Worm (Caenorhabditis elegans) whole organism, L3 larva: ENCODE results near the gene F46C5.9.

Experiments
- R02D3.7 ChIP-seq: fragments of 150-350 bp; optimal IDR thresholded peaks from 2 replicates; lab custom pipeline; 2014; ENCODE audit warnings: missing biosample characterization, missing genetic modification characterization
- ZK546.5 ChIP-seq: sonication (generic microtip); optimal IDR thresholded peaks from 2 replicates; lab custom pipeline; 2017; ENCODE audit warnings: missing biosample characterization, missing genetic modification characterization
- aly-2 ChIP-seq: fragments of 150-350 bp; optimal IDR thresholded peaks from 2 replicates; lab custom pipeline; 2014; ENCODE audit warnings: missing biosample characterization, missing genetic modification characterization
- ama-1 ChIP-seq: fragments of 150-350 bp; optimal IDR thresholded peaks from 2 replicates; lab custom pipeline; 2018
- ceh-16 ChIP-seq: sonication (generic microtip); optimal IDR thresholded peaks from 2 replicates; lab custom pipeline; 2017; ENCODE audit warnings: missing biosample characterization, missing genetic modification characterization
- ceh-28 ChIP-seq: fragments of 150-350 bp; optimal IDR thresholded peaks from 2 replicates; lab custom pipeline; 2014; ENCODE audit warnings: missing biosample characterization, missing genetic modification reagents, missing genetic modification characterization
- ceh-82 ChIP-seq: fragments of 150-350 bp; optimal IDR thresholded peaks from 2 replicates; lab custom pipeline; 2014; ENCODE audit warnings: missing biosample characterization, missing genetic modification characterization
- ceh-9 ChIP-seq: sonication (generic microtip); optimal IDR thresholded peaks from 2 replicates; lab custom pipeline; 2018; ENCODE audit warnings: missing biosample characterization, missing genetic modification characterization
- daf-12 ChIP-seq: fragments of 150-350 bp; optimal IDR thresholded peaks from 2 replicates; lab custom pipeline; 2014; ENCODE audit warnings: missing biosample characterization, missing genetic modification reagents, missing genetic modification characterization
- egl-27 ChIP-seq: sonication (generic microtip); optimal IDR thresholded peaks from 4 replicates; lab custom pipeline; 2017; ENCODE audit warnings: missing biosample characterization, missing genetic modification reagents, missing genetic modification characterization
- egl-5 ChIP-seq: fragments of 150-350 bp; optimal IDR thresholded peaks from 2 replicates; lab custom pipeline; 2017; ENCODE audit warnings: missing biosample characterization, missing genetic modification reagents, missing genetic modification characterization, inconsistent platforms
- elt-1 ChIP-seq: fragments of 150-350 bp; optimal IDR thresholded peaks from 2 replicates; lab custom pipeline; 2014; ENCODE audit warnings: missing biosample characterization, missing genetic modification characterization
- elt-2 ChIP-seq: sonication (generic microtip); optimal IDR thresholded peaks from 2 replicates; lab custom pipeline; 2016; ENCODE audit warnings: missing genetic modification reagents, mild to moderate bottlenecking, missing genetic modification characterization, missing compliant biosample characterization
- elt-3 ChIP-seq, 3 experiments: fragments of 150-350 bp in 1 of 3; sonication (generic microtip) in 2 of 3; optimal IDR thresholded peaks; 2 replicates in 2 of 3; 4 replicates in 1 of 3; lab custom pipeline; 2014 to 2017; ENCODE audit warnings: missing biosample characterization in 3 of 3, missing genetic modification characterization in 3 of 3
- eor-1 ChIP-seq, 2 experiments: fragments of 150-350 bp; optimal IDR thresholded peaks; 2 replicates each; lab custom pipeline; 2014 to 2018; ENCODE audit warnings: missing biosample characterization in 2 of 2, missing genetic modification characterization in 2 of 2
- fkh-10 ChIP-seq: sonication (generic microtip); optimal IDR thresholded peaks from 2 replicates; lab custom pipeline; 2017; ENCODE audit warnings: missing biosample characterization, missing genetic modification reagents, missing genetic modification characterization
- fkh-2 ChIP-seq: fragments of 150-350 bp; optimal IDR thresholded peaks from 2 replicates; lab custom pipeline; 2014; ENCODE audit warnings: missing biosample characterization, missing genetic modification reagents, missing genetic modification characterization
- fos-1 ChIP-seq: fragments of 150-350 bp; optimal IDR thresholded peaks from 2 replicates; lab custom pipeline; 2014; ENCODE audit warnings: missing biosample characterization, missing genetic modification characterization
- hmg-11 ChIP-seq: sonication (generic microtip); optimal IDR thresholded peaks from 2 replicates; lab custom pipeline; 2016; ENCODE audit warnings: missing genetic modification characterization, missing compliant biosample characterization
- jun-1 ChIP-seq: fragments of 150-350 bp; optimal IDR thresholded peaks from 2 replicates; lab custom pipeline; 2014; ENCODE audit warnings: missing biosample characterization, missing genetic modification reagents, missing genetic modification characterization
- lin-15B ChIP-seq: fragments of 150-350 bp; optimal IDR thresholded peaks from 2 replicates; lab custom pipeline; 2014; ENCODE audit warnings: missing biosample characterization, missing genetic modification characterization
- lin-39 ChIP-seq: fragments of 150-350 bp; optimal IDR thresholded peaks from 2 replicates; lab custom pipeline; 2018; ENCODE audit warnings: missing biosample characterization, missing genetic modification reagents, missing genetic modification characterization
- lsy-12 ChIP-seq: sonication (generic microtip); optimal IDR thresholded peaks from 2 replicates; lab custom pipeline; 2016; ENCODE audit warnings: mild to moderate bottlenecking, missing genetic modification characterization, missing compliant biosample characterization
- mdl-1 ChIP-seq: fragments of 150-350 bp; optimal IDR thresholded peaks from 2 replicates; lab custom pipeline; 2014; ENCODE audit warnings: missing biosample characterization, missing genetic modification characterization
- mml-1 ChIP-seq: fragments of 150-350 bp; sonication (generic microtip); optimal IDR thresholded peaks from 3 replicates; lab custom pipeline; 2014; ENCODE audit warnings: missing biosample characterization, missing genetic modification characterization
- nfya-1 ChIP-seq: sonication (generic microtip); optimal IDR thresholded peaks from 2 replicates; lab custom pipeline; 2017; ENCODE audit warnings: missing genetic modification characterization, mild to moderate bottlenecking, missing compliant biosample characterization, antibody characterized with exemption, moderate library complexity; ENCODE audit not compliant: insufficient read depth
- nhr-11 ChIP-seq: fragments of 150-350 bp; optimal IDR thresholded peaks from 2 replicates; lab custom pipeline; 2014; ENCODE audit warnings: missing biosample characterization, missing genetic modification characterization
- nhr-12 ChIP-seq: fragments of 150-350 bp; optimal IDR thresholded peaks from 2 replicates; lab custom pipeline; 2014; ENCODE audit warnings: missing biosample characterization, missing genetic modification characterization
- nhr-23 ChIP-seq: fragments of 150-350 bp; optimal IDR thresholded peaks from 2 replicates; lab custom pipeline; 2014; ENCODE audit warnings: missing biosample characterization, missing genetic modification reagents, missing genetic modification characterization
- nhr-237 ChIP-seq: fragments of 150-350 bp; optimal IDR thresholded peaks from 2 replicates; lab custom pipeline; 2014; ENCODE audit warnings: missing biosample characterization, missing genetic modification characterization
- nhr-25 ChIP-seq: sonication (generic microtip); optimal IDR thresholded peaks from 2 replicates; lab custom pipeline; 2017; ENCODE audit warnings: missing biosample characterization, missing genetic modification characterization
- nhr-28 ChIP-seq: fragments of 150-350 bp; optimal IDR thresholded peaks from 2 replicates; lab custom pipeline; 2014; ENCODE audit warnings: missing biosample characterization, missing genetic modification characterization
- nhr-43 ChIP-seq: sonication (generic microtip); optimal IDR thresholded peaks from 2 replicates; lab custom pipeline; 2016; ENCODE audit warnings: mild to moderate bottlenecking, missing genetic modification characterization, missing compliant biosample characterization; ENCODE audit not compliant: poor library complexity, severe bottlenecking
- nhr-67 ChIP-seq: fragments of 150-350 bp; optimal IDR thresholded peaks from 2 replicates; lab custom pipeline; 2014; ENCODE audit warnings: missing biosample characterization, missing genetic modification characterization
- nhr-76 ChIP-seq: fragments of 150-350 bp; sonication (generic microtip); optimal IDR thresholded peaks from 5 replicates; lab custom pipeline; 2014; ENCODE audit warnings: missing biosample characterization, missing genetic modification characterization
- nhr-77 ChIP-seq: fragments of 150-350 bp; optimal IDR thresholded peaks from 2 replicates; lab custom pipeline; 2014; ENCODE audit warnings: missing biosample characterization, missing genetic modification characterization
- pha-4 ChIP-seq: fragments of 150-350 bp; optimal IDR thresholded peaks from 2 replicates; lab custom pipeline; 2014; ENCODE audit warnings: missing biosample characterization, missing genetic modification reagents, missing genetic modification characterization
- pqm-1 ChIP-seq: fragments of 150-350 bp; optimal IDR thresholded peaks from 2 replicates; lab custom pipeline; 2017; ENCODE audit warnings: missing biosample characterization, missing genetic modification characterization, inconsistent platforms
- sea-2 ChIP-seq: fragments of 150-350 bp; sonication (generic microtip); optimal IDR thresholded peaks from 4 replicates; lab custom pipeline; 2014; ENCODE audit warnings: missing biosample characterization, missing genetic modification reagents, missing genetic modification characterization
- skn-1 ChIP-seq: fragments of 150-350 bp; optimal IDR thresholded peaks from 2 replicates; lab custom pipeline; 2014; ENCODE audit warnings: missing biosample characterization, missing genetic modification characterization
- snpc-4 ChIP-seq: fragments of 150-350 bp; optimal IDR thresholded peaks from 2 replicates; lab custom pipeline; 2014; ENCODE audit warnings: missing biosample characterization, missing genetic modification characterization
- tbx-2 ChIP-seq: sonication (generic microtip); optimal IDR thresholded peaks from 2 replicates; lab custom pipeline; 2016; ENCODE audit warnings: mild to moderate bottlenecking, missing genetic modification characterization, missing compliant biosample characterization
- unc-39 ChIP-seq: sonication (generic microtip); optimal IDR thresholded peaks from 4 replicates; lab custom pipeline; 2017; ENCODE audit warnings: missing biosample characterization, missing genetic modification characterization
- unc-62 ChIP-seq: fragments of 150-350 bp; sonication (generic microtip); optimal IDR thresholded peaks from 4 replicates; lab custom pipeline; 2014; ENCODE audit warnings: missing biosample characterization, missing genetic modification reagents, missing genetic modification characterization
- zag-1 ChIP-seq: fragments of 150-350 bp; optimal IDR thresholded peaks from 2 replicates; lab custom pipeline; 2014; ENCODE audit warnings: missing biosample characterization, missing genetic modification characterization
- ztf-11 ChIP-seq: fragments of 150-350 bp; optimal IDR thresholded peaks from 2 replicates; lab custom pipeline; 2014; ENCODE audit warnings: missing biosample characterization, missing genetic modification characterization
- ztf-4 ChIP-seq: fragments of 150-350 bp; optimal IDR thresholded peaks from 2 replicates; lab custom pipeline; 2014; ENCODE audit warnings: missing biosample characterization, missing genetic modification characterization

The F46C5.9 gene

ce11 chrII:8788752-8789151 is 21.8 kb downstream of the F46C5.9 start:
- TF ChIP-seq lsy-12 (tag; lab: Kevin White, UChicago) = peak; percentile 21
- no peak for TF ChIP-seq sea-2 (GFP tag; lab: Kevin White, UChicago)
- TF ChIP-seq ceh-9 (tag; lab: Kevin White, UChicago) = no peak

ce11 chrII:8787376-8787775 is 23.2 kb downstream of the F46C5.9 start:
- TF ChIP-seq nhr-11 (peak; percentile 76), tbx-2 (tag; lab: Kevin White, UChicago) (peak; percentile 87), nhr-76 (tag; lab: Kevin White, UChicago) (no peak), nhr-23 (tag; lab: Kevin White, UChicago) (peak; percentile 98), lsy-12 (tag; lab: Kevin White, UChicago) (peak; percentile 94), lin-39 (tag; lab: Kevin White, UChicago) (peak; percentile 96), nfya-1 (peak; percentile 98), jun-1 (tag; lab: Kevin White, UChicago) (peak; percentile 96), ceh-28 (tag; lab: Kevin White, UChicago) (peak; percentile 96), pha-4 (tag; lab: Kevin White, UChicago) (peak; percentile 99), elt-1 (tag; lab: Kevin White, UChicago) (peak; percentile 69), ZK546.5 (tag; lab: Kevin White, UChicago) (no peak), mdl-1 (tag; lab: Kevin White, UChicago) (peak; percentile 55), ceh-82 (peak; percentile 42), snpc-4 (tag; lab: Kevin White, UChicago) (peak; percentile 58), daf-12 (tag; lab: Kevin White, UChicago) (no peak), ztf-4 (tag; lab: Kevin White, UChicago) (peak; percentile 59), aly-2 (tag; lab: Kevin White, UChicago) (peak; percentile 18), hmg-11 (tag; lab: Kevin White, UChicago) (peak; percentile 76), fkh-10 (GFP tag; lab: Kevin White, UChicago) (peak; percentile 95), R02D3.7 (tag; lab: Kevin White, UChicago) (peak; percentile 55), nhr-28 (tag; lab: Kevin White, UChicago) (no peak), ceh-9 (tag; lab: Kevin White, UChicago) (no peak), eor-1 (tag; optimal IDR thresholded peaks at IDR 0.05; lab: Kevin White, UChicago) (peak in 1 of 2 experiments; percentile 71), nhr-77 (tag; lab: Kevin White, UChicago) (no peak), egl-27 (tag; lab: Kevin White, UChicago) (peak; percentile 2), nhr-25 (peak; percentile 97), unc-39 (no peak), elt-3 (tag; optimal IDR thresholded peaks at IDR 0.05; lab: Kevin White, UChicago) (peak in 1 of 3 experiments; percentile 57), elt-2 (tag; lab: Kevin White, UChicago) (peak; percentile 79), ceh-16 (tag; lab: Kevin White, UChicago) (no peak), nhr-67 (tag; lab: Kevin White, UChicago) (no peak), skn-1 (tag; lab: Kevin White, UChicago) (peak; percentile 96), nhr-237 (no peak), ztf-11 (no peak), sea-2 (GFP tag; lab: Kevin White, UChicago) (no peak), nhr-12 (tag; lab: Kevin White, UChicago) (no peak), zag-1 (tag; lab: Kevin White, UChicago) (no peak), lin-15B (tag; lab: Kevin White, UChicago) (peak; percentile 85), fos-1 (peak; percentile 78), egl-5 (peak; percentile 99), mml-1 (no peak), unc-62 (GFP tag; lab: Kevin White, UChicago) (no peak), nhr-43 (tag; lab: Kevin White, UChicago) (peak; percentile 95), fkh-2 (tag; lab: Kevin White, UChicago) (peak; percentile 98), ama-1 (lab: Kevin White, UChicago) (peak; percentile 97), pqm-1 (tag; lab: Kevin White, UChicago) (peak; percentile 86)
